Worm (Caenorhabditis elegans): ENCODE data around the gene K04E7.1.

K04E7.1 gene

ce11 chrX:6461729-6462128, at the start of gene K04E7.1:
Gene K04E7.1, plus strand, starts transcription at chrX:6462029.
- TF ChIP-seq aha-1 (tag): peak; percentile 54
- no peak for TF ChIP-seq nhr-111 (GFP tag; optimal IDR thresholded peaks at IDR 0.05)

DNA sequence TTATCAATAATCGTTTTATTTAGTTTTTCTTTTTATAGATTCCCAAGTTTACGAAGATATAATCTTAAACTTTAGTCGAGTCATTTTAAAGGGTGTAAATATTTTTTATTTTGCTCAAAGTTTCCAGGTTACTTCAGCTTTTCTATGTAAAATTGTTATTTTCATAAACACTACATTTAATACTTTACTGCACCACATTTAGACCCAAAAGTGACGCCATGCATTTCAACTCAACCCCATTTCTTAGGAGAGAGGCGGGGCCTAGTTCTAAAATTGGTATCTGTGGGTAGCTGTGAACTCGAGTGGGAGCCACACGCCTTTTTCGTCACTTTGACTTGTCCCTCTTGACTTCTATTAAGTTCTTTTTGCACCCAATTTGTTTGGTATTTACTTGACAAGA, 49.3 kb upstream of the K04E7.1 start, which contains the start of gene T22E5.1:
TSS of gene T22E5.1 (plus strand) at position 301 of the 400 bp plus-strand sequence.
- TF ChIP-seq dmd-6 (GFP tag; IDR thresholded peaks at IDR 0.05) (no peak), hlh-11 (tag; optimal IDR thresholded peaks at IDR 0.05) (no peak), nhr-77 (tag; optimal IDR thresholded peaks at IDR 0.05) (no peak), egl-43 (GFP tag; IDR thresholded peaks at IDR 0.05) (no peak), ztf-7 (tag; optimal IDR thresholded peaks at IDR 0.05) (no peak), lim-7 (GFP tag; IDR thresholded peaks at IDR 0.05) (no peak), ceh-62 (tag; optimal IDR thresholded peaks at IDR 0.05) (no peak), nhr-6 (tag; optimal IDR thresholded peaks at IDR 0.05) (no peak), tag-97 (GFP tag; IDR thresholded peaks at IDR 0.05) (no peak), Y75B8A.6 (GFP tag; IDR thresholded peaks at IDR 0.05) (no peak), unc-39 (tag; optimal IDR thresholded peaks at IDR 0.05) (no peak), attf-4 (tag; optimal IDR thresholded peaks at IDR 0.05) (no peak), lir-3 (tag; optimal IDR thresholded peaks at IDR 0.05) (no peak), dmd-9 (GFP tag; IDR thresholded peaks at IDR 0.05) (no peak), mxl-3 (GFP tag; optimal IDR thresholded peaks at IDR 0.05) (no peak)

DNA sequence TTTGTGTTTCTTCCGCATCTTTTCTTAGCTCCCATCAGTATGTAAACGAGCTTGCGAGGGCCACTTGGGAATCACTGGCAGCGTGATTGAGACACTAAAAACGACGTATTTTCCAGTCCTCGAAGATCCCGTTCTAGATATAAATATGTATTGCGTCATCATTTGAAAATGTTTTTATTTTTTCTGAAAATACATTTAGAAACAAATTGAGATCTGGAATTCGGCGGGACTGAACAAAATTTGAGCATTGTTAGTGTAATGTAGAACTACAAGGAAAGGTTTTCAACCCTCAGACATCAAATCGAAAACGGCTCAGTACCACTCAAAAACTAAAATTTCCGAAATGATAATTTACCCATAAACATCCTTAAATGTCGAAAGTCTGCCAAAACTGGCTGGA, 48.2 kb upstream of the K04E7.1 start:
- TF ChIP-seq tra-1 (GFP tag; IDR thresholded peaks at IDR 0.05) (no peak), unc-62 (GFP tag; optimal IDR thresholded peaks at IDR 0.05 in 1 of 2) (peak in 1 of 2 experiments; percentile 56), unc-62 (tag; optimal IDR thresholded peaks at IDR 0.05) (no peak), lir-3 (tag; optimal IDR thresholded peaks at IDR 0.05) (no peak), Y75B8A.6 (GFP tag; IDR thresholded peaks at IDR 0.05) (no peak), tag-97 (GFP tag; IDR thresholded peaks at IDR 0.05) (no peak), lin-15B (tag; optimal IDR thresholded peaks at IDR 0.05) (no peak), Y105C5A.15 (GFP tag; IDR thresholded peaks at IDR 0.05) (no peak), hlh-11 (tag; optimal IDR thresholded peaks at IDR 0.05) (no peak), ceh-20 (GFP tag; IDR thresholded peaks at IDR 0.05) (peak; percentile 66; the same call in 1 of the 2 replicates), D1046.2 (GFP tag; IDR thresholded peaks at IDR 0.05) (no peak), zag-1 (tag; optimal IDR thresholded peaks at IDR 0.05) (no peak), ceh-62 (tag; optimal IDR thresholded peaks at IDR 0.05) (no peak), saeg-2 (GFP tag; IDR thresholded peaks at IDR 0.05) (no peak), nhr-102 (tag; optimal IDR thresholded peaks at IDR 0.05) (no peak), zip-2 (tag; optimal IDR thresholded peaks at IDR 0.05) (no peak), fkh-10 (GFP tag; optimal IDR thresholded peaks at IDR 0.05) (no peak), mdl-1 (tag; optimal IDR thresholded peaks at IDR 0.05) (no peak)

- TF ChIP-seq lin-29 (GFP tag; IDR thresholded peaks at IDR 0.05) (no peak), pha-4 (GFP tag; IDR thresholded peaks at IDR 0.05) (no peak), pha-4 (tag; optimal IDR thresholded peaks at IDR 0.05) (no peak), F37D6.2 (tag; optimal IDR thresholded peaks at IDR 0.05) (no peak), dve-1 (tag; optimal IDR thresholded peaks at IDR 0.05; ENCODE audit: insufficient read depth) (no peak), mxl-3 (GFP tag; optimal IDR thresholded peaks at IDR 0.05) (no peak), egl-27 (tag; optimal IDR thresholded peaks at IDR 0.05) (no peak), tra-1 (GFP tag; IDR thresholded peaks at IDR 0.05) (no peak), php-3 (GFP tag; IDR thresholded peaks at IDR 0.05) (no peak), saeg-2 (GFP tag; IDR thresholded peaks at IDR 0.05) (no peak), unc-62 (GFP tag; optimal IDR thresholded peaks at IDR 0.05 in 1 of 2) (peak in 1 of 2 experiments; percentile 6), unc-62 (tag; optimal IDR thresholded peaks at IDR 0.05) (no peak), lsy-2 (tag; optimal IDR thresholded peaks at IDR 0.05) (no peak), nhr-28 (tag; optimal IDR thresholded peaks at IDR 0.05) (peak; percentile 22)
Observed at ce11 chrX:6416357-6417087, 45.3 kb upstream of the K04E7.1 start, which contains the start of gene T22E5.6. Gene T22E5.6, minus strand, starts transcription at chrX:6416407.
